5 fruit fly cellular contexts compared by ENCODE assay signal in the genomic region with DNA sequence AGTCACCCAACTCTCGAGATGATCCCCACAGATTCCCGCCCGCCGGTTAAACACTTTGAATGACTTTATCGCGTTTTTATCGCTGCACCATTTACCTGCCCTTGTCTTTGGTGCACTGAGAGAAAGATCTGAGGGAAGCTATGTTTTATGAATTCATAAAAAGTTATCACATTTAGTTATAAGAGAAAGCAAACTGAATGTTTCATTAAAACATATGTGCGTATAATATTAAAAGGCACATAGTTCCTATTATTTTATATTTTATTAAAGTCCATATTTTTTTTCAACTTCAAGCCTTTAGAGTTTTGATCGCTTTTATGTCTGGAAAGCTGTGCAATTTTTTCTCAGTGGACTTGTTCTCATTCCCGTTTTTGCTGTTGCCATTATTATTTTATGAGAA.
TF ChIP-seq lines count a peak whose summit lies in the region.

No protein-coding gene starts in this region.

- no peak for TF ChIP-seq CTCF in whole organism, embryonic (GFP tag; optimal IDR thresholded peaks at IDR 0.05; lab: Kevin White, UChicago)

TF ChIP-seq in whole organism, adult, 20 proteins besides CTCF, POLR2A, EP300 and RAD21:
- TF ChIP-seq Hr96 (GFP tag; optimal IDR thresholded peaks at IDR 0.05; lab: Kevin White, UChicago) (peak; percentile 16), Crg-1 (GFP tag; optimal IDR thresholded peaks at IDR 0.05; lab: Kevin White, UChicago) (no peak), CG5204 (GFP tag; optimal IDR thresholded peaks at IDR 0.05; lab: Kevin White, UChicago) (peak; percentile 24), toe (GFP tag; optimal IDR thresholded peaks at IDR 0.05; lab: Kevin White, UChicago) (no peak), Mnt (GFP tag; optimal IDR thresholded peaks at IDR 0.05; lab: Kevin White, UChicago) (no peak), cic (GFP tag; optimal IDR thresholded peaks at IDR 0.05; lab: Kevin White, UChicago) (no peak), cnc (optimal IDR thresholded peaks at IDR 0.05; lab: Kevin White, UChicago) (no peak), ovo (GFP tag; optimal IDR thresholded peaks at IDR 0.05; lab: Kevin White, UChicago) (no peak), pad (GFP tag; optimal IDR thresholded peaks at IDR 0.05; lab: Kevin White, UChicago) (no peak), CG7045 (GFP tag; optimal IDR thresholded peaks at IDR 0.05; lab: Kevin White, UChicago) (no peak), CG14711 (tag; optimal IDR thresholded peaks at IDR 0.05; lab: Kevin White, UChicago) (peak; percentile 4)

TF ChIP-seq in whole organism, embryonic, 481 proteins besides CTCF, POLR2A, EP300 and RAD21 (continues in another document):
- TF ChIP-seq Abd-B (GFP tag; optimal IDR thresholded peaks at IDR 0.05; lab: Kevin White, UChicago) (no peak), chif (GFP tag; optimal IDR thresholded peaks at IDR 0.05; lab: Kevin White, UChicago) (no peak), CG3847 (GFP tag; IDR thresholded peaks at IDR 0.05; lab: Robert Waterston, UW) (no peak), Oli (tag; optimal IDR thresholded peaks at IDR 0.05; lab: Kevin White, UChicago) (peak; percentile 45), tup (GFP tag; optimal IDR thresholded peaks at IDR 0.05; lab: Kevin White, UChicago) (no peak), D (optimal IDR thresholded peaks at IDR 0.05; lab: Kevin White, UChicago) (no peak), D (GFP tag; optimal IDR thresholded peaks at IDR 0.05; lab: Kevin White, UChicago) (no peak), CG9609 (GFP tag; optimal IDR thresholded peaks at IDR 0.05; lab: Kevin White, UChicago) (no peak), C15 (GFP tag; IDR thresholded peaks at IDR 0.05; lab: Robert Waterston, UW) (no peak), gcm (GFP tag; optimal IDR thresholded peaks at IDR 0.05; lab: Kevin White, UChicago) (no peak), CG9727 (GFP tag; optimal IDR thresholded peaks at IDR 0.05; lab: Kevin White, UChicago) (no peak), CG7556 (GFP tag; optimal IDR thresholded peaks at IDR 0.05; lab: Kevin White, UChicago) (peak; percentile 29), Max (GFP tag; optimal IDR thresholded peaks at IDR 0.05; lab: Kevin White, UChicago) (no peak), CG3726 (GFP tag; IDR thresholded peaks at IDR 0.05; lab: Robert Waterston, UW) (no peak), Aef1 (GFP tag; IDR thresholded peaks at IDR 0.05; lab: Robert Waterston, UW) (no peak), Dad (GFP tag; optimal IDR thresholded peaks at IDR 0.05; lab: Kevin White, UChicago) (no peak), CG18262 (tag; optimal IDR thresholded peaks at IDR 0.05; lab: Kevin White, UChicago) (peak; percentile 7), lilli (GFP tag; optimal IDR thresholded peaks at IDR 0.05; lab: Kevin White, UChicago) (no peak), repo (GFP tag; optimal IDR thresholded peaks at IDR 0.05; lab: Kevin White, UChicago) (no peak), tgo (GFP tag; IDR thresholded peaks at IDR 0.05; lab: Robert Waterston, UW) (peak; percentile 24; the same call in 1 of the 3 replicates)

TF ChIP-seq in whole organism, prepupa, 60 proteins besides CTCF, POLR2A, EP300 and RAD21 (continues in another document):
- peak; percentile 40 for TF ChIP-seq Eip75B (GFP tag; optimal IDR thresholded peaks at IDR 0.05; lab: Kevin White, UChicago)
- TF ChIP-seq topi (GFP tag; optimal IDR thresholded peaks at IDR 0.05; lab: Kevin White, UChicago): peak; percentile 49
- peak; percentile 50 for TF ChIP-seq lz (GFP tag; optimal IDR thresholded peaks at IDR 0.05; lab: Kevin White, UChicago)
- TF ChIP-seq CG6854 (GFP tag; optimal IDR thresholded peaks at IDR 0.05; lab: Kevin White, UChicago): no peak
- no peak for TF ChIP-seq Eip93F (GFP tag; optimal IDR thresholded peaks at IDR 0.05; lab: Kevin White, UChicago)
- peak; percentile 45 for TF ChIP-seq CG3032 (tag; optimal IDR thresholded peaks at IDR 0.05; lab: Kevin White, UChicago)
- TF ChIP-seq CG11902 (GFP tag; optimal IDR thresholded peaks at IDR 0.05; lab: Kevin White, UChicago): peak; percentile 13
- TF ChIP-seq Eip78C (GFP tag; lab: Kevin White, UChicago): peak; percentile 70
- TF ChIP-seq CG6792 (GFP tag; optimal IDR thresholded peaks at IDR 0.05; lab: Kevin White, UChicago): peak; percentile 49
- no peak for TF ChIP-seq fd59A (GFP tag; optimal IDR thresholded peaks at IDR 0.05; lab: Kevin White, UChicago)
- TF ChIP-seq CG10631 (GFP tag; optimal IDR thresholded peaks at IDR 0.05; lab: Kevin White, UChicago): peak; percentile 34
- peak; percentile 48 for TF ChIP-seq Sox15 (GFP tag; optimal IDR thresholded peaks at IDR 0.05; lab: Kevin White, UChicago)
- 0 out of 3 replicates have a peak, but pooled peaks have one; percentile 17 for TF ChIP-seq CG6163 (GFP tag; IDR thresholded peaks at IDR 0.05; lab: Robert Waterston, UW)
- TF ChIP-seq CG6808 (GFP tag; optimal IDR thresholded peaks at IDR 0.05; lab: Kevin White, UChicago): no peak
- TF ChIP-seq fd85E (GFP tag; optimal IDR thresholded peaks at IDR 0.05; lab: Kevin White, UChicago): no peak
- no peak for TF ChIP-seq vri (GFP tag; optimal IDR thresholded peaks at IDR 0.05; lab: Kevin White, UChicago)
- TF ChIP-seq CG31627 (GFP tag; optimal IDR thresholded peaks at IDR 0.05; lab: Kevin White, UChicago): peak; percentile 40
- no peak for TF ChIP-seq ss (GFP tag; optimal IDR thresholded peaks at IDR 0.05; lab: Kevin White, UChicago)
- peak; percentile 48 for TF ChIP-seq OdsH (GFP tag; optimal IDR thresholded peaks at IDR 0.05; lab: Kevin White, UChicago)
- TF ChIP-seq CG9139 (GFP tag; optimal IDR thresholded peaks at IDR 0.05; lab: Kevin White, UChicago): no peak

TF ChIP-seq in whole organism, pupa, 21 proteins besides CTCF, POLR2A, EP300 and RAD21:
- TF ChIP-seq CG4496 (GFP tag; IDR thresholded peaks at IDR 0.05; lab: Robert Waterston, UW): no peak
- peak; percentile 46 for TF ChIP-seq Snoo (tag; optimal IDR thresholded peaks at IDR 0.05; lab: Kevin White, UChicago)
- TF ChIP-seq Pif1A (GFP tag; optimal IDR thresholded peaks at IDR 0.05; lab: Kevin White, UChicago): peak; percentile 36
- peak; percentile 43 for TF ChIP-seq CG17806 (tag; optimal IDR thresholded peaks at IDR 0.05; lab: Kevin White, UChicago)
- peak; percentile 19 for TF ChIP-seq CG14655 (GFP tag; optimal IDR thresholded peaks at IDR 0.05; lab: Kevin White, UChicago)
- no peak for TF ChIP-seq Ets98B (GFP tag; IDR thresholded peaks at IDR 0.05; lab: Robert Waterston, UW)
- TF ChIP-seq rn (GFP tag; IDR thresholded peaks at IDR 0.05; lab: Robert Waterston, UW): no peak
- TF ChIP-seq EcR (GFP tag; optimal IDR thresholded peaks at IDR 0.05; lab: Kevin White, UChicago): no peak
- peak; percentile 57 for TF ChIP-seq CG15710 (tag; optimal IDR thresholded peaks at IDR 0.05; lab: Kevin White, UChicago)
- TF ChIP-seq Pif1B (GFP tag; optimal IDR thresholded peaks at IDR 0.05; lab: Kevin White, UChicago): peak; percentile 41
- TF ChIP-seq CG8159 (tag; optimal IDR thresholded peaks at IDR 0.05; lab: Kevin White, UChicago): peak; percentile 66
- no peak for TF ChIP-seq fd96Ca (GFP tag; IDR thresholded peaks at IDR 0.05; lab: Robert Waterston, UW)
- TF ChIP-seq CG9948 (tag; optimal IDR thresholded peaks at IDR 0.05; lab: Kevin White, UChicago): peak; percentile 29
- TF ChIP-seq CG34367 (tag; optimal IDR thresholded peaks at IDR 0.05; lab: Kevin White, UChicago): peak; percentile 22
TF ChIP-seq in whole organism, pupa: peak in this region for 9.

TF ChIP-seq in whole organism, wandering third instar larva, 38 proteins besides CTCF, POLR2A, EP300 and RAD21:
- TF ChIP-seq fru (GFP tag; optimal IDR thresholded peaks at IDR 0.05; lab: Kevin White, UChicago): peak; percentile 10
- peak; percentile 21 for TF ChIP-seq CG9705 (GFP tag; optimal IDR thresholded peaks at IDR 0.05; lab: Kevin White, UChicago)
- TF ChIP-seq dmrt93B (GFP tag; optimal IDR thresholded peaks at IDR 0.05; lab: Kevin White, UChicago): peak; percentile 2
- TF ChIP-seq foxo (GFP tag; optimal IDR thresholded peaks at IDR 0.05; lab: Kevin White, UChicago): peak in 1 of 2 experiments; percentile 55
- TF ChIP-seq brk (GFP tag; optimal IDR thresholded peaks at IDR 0.05; lab: Kevin White, UChicago): no peak
- TF ChIP-seq tai (GFP tag; optimal IDR thresholded peaks at IDR 0.05; lab: Kevin White, UChicago): no peak
- TF ChIP-seq pan (optimal IDR thresholded peaks at IDR 0.05; lab: Kevin White, UChicago): no peak
- TF ChIP-seq ey (GFP tag; optimal IDR thresholded peaks at IDR 0.05; lab: Kevin White, UChicago): peak; percentile 4
- TF ChIP-seq OdsH (GFP tag; optimal IDR thresholded peaks at IDR 0.05; lab: Kevin White, UChicago): peak; percentile 3
- TF ChIP-seq HLH106 (tag; optimal IDR thresholded peaks at IDR 0.05; lab: Kevin White, UChicago): peak; percentile 70
- peak; percentile 60 for TF ChIP-seq Sp1 (GFP tag; optimal IDR thresholded peaks at IDR 0.05; lab: Kevin White, UChicago)
- peak; percentile 10 for TF ChIP-seq woc (GFP tag; optimal IDR thresholded peaks at IDR 0.05; lab: Kevin White, UChicago)
- TF ChIP-seq psq (GFP tag; optimal IDR thresholded peaks at IDR 0.05; lab: Kevin White, UChicago): peak; percentile 44
- peak; percentile 50 for TF ChIP-seq h (GFP tag; optimal IDR thresholded peaks at IDR 0.05; lab: Kevin White, UChicago)
- peak; percentile 32 for TF ChIP-seq Hnf4 (GFP tag; optimal IDR thresholded peaks at IDR 0.05; lab: Kevin White, UChicago)
